1 fruit fly cellular context compared by ENCODE assay signal in the genomic region with DNA sequence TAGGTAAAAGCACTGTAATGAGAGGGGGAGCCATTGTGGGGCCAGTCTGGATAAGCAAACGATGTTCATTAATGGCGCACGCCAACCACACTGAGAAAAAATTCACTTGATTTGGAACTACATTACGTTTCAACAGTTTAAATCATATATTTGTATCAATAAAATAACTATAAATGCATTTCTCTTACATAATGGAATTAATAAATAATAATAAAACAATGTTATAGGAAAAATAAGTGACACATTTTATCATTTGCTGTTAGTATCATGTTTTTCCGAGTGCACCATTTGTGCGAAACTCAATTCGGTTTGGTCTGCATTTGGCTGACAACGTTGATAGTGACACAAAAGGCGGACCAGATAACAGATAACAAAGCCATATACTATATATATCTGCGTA.
A peak's percentile ranks its signal among the peaks of the same experiment; 100 is the strongest.
TF ChIP-seq lines count a peak whose summit lies in the region.

No protein-coding gene starts in this region.

TF ChIP-seq in whole organism, embryonic, 481 proteins besides CTCF, POLR2A, EP300 and RAD21 (continued from another document):
- TF ChIP-seq Xbp1 (GFP tag; optimal IDR thresholded peaks at IDR 0.05; lab: Kevin White, UChicago) (no peak), grau (tag; optimal IDR thresholded peaks at IDR 0.05; lab: Kevin White, UChicago) (peak; percentile 61), tin (GFP tag; optimal IDR thresholded peaks at IDR 0.05; lab: Kevin White, UChicago) (no peak), PHDP (tag; optimal IDR thresholded peaks at IDR 0.05; lab: Kevin White, UChicago) (peak; percentile 54), CG3847 (GFP tag; IDR thresholded peaks at IDR 0.05; lab: Robert Waterston, UW) (0 out of 2 replicates have a peak, but pooled peaks have one; percentile 4), CG14014 (GFP tag; IDR thresholded peaks at IDR 0.05; lab: Robert Waterston, UW) (0 out of 2 replicates have a peak, but pooled peaks have one; percentile 33), trem (tag; optimal IDR thresholded peaks at IDR 0.05; lab: Kevin White, UChicago) (no peak), gem (tag; optimal IDR thresholded peaks at IDR 0.05; lab: Kevin White, UChicago) (peak; percentile 70), CG18262 (tag; optimal IDR thresholded peaks at IDR 0.05; lab: Kevin White, UChicago) (no peak), HmgZ (tag; optimal IDR thresholded peaks at IDR 0.05; lab: Kevin White, UChicago) (peak; percentile 0), Asciz (GFP tag; optimal IDR thresholded peaks at IDR 0.05; lab: Kevin White, UChicago) (no peak), CG2129 (GFP tag; IDR thresholded peaks at IDR 0.05; lab: Robert Waterston, UW; ENCODE audit: partially characterized antibody) (no peak), CG6689 (GFP tag; IDR thresholded peaks at IDR 0.05; lab: Robert Waterston, UW) (peak; percentile 40; the same call in 1 of the 2 replicates), hkb (optimal IDR thresholded peaks at IDR 0.05; lab: Kevin White, UChicago) (no peak), hkb (GFP tag; IDR thresholded peaks at IDR 0.05; lab: Robert Waterston, UW) (peak; percentile 44; the same call in 1 of the 2 replicates), YL-1 (GFP tag; optimal IDR thresholded peaks at IDR 0.05; lab: Kevin White, UChicago) (no peak), danr (GFP tag; IDR thresholded peaks at IDR 0.05; lab: Robert Waterston, UW) (no peak), Hand (GFP tag; optimal IDR thresholded peaks at IDR 0.05; lab: Kevin White, UChicago) (peak; percentile 33), Ets65A (GFP tag; lab: Kevin White, UChicago) (peak; percentile 65), CG6175 (GFP tag; IDR thresholded peaks at IDR 0.05; lab: Robert Waterston, UW) (no peak), vvl (GFP tag; IDR thresholded peaks at IDR 0.05; lab: Robert Waterston, UW) (no peak), sens (GFP tag; lab: Kevin White, UChicago) (peak; percentile 68), Nf-YC (tag; optimal IDR thresholded peaks at IDR 0.05; lab: Kevin White, UChicago) (no peak), CG8924 (tag; optimal IDR thresholded peaks at IDR 0.05; lab: Kevin White, UChicago) (peak; percentile 32), tll (GFP tag; optimal IDR thresholded peaks at IDR 0.05; lab: Kevin White, UChicago) (no peak), Sox102F (GFP tag; optimal IDR thresholded peaks at IDR 0.05; lab: Kevin White, UChicago) (peak; percentile 55), CG10209 (GFP tag; optimal IDR thresholded peaks at IDR 0.05; lab: Kevin White, UChicago) (peak; percentile 7), Drgx (GFP tag; IDR thresholded peaks at IDR 0.05; lab: Robert Waterston, UW) (peak; percentile 75), CG2875 (GFP tag; optimal IDR thresholded peaks at IDR 0.05; lab: Kevin White, UChicago) (no peak), CG9817 (tag; optimal IDR thresholded peaks at IDR 0.05; lab: Kevin White, UChicago) (peak; percentile 16), CG13424 (tag; optimal IDR thresholded peaks at IDR 0.05; lab: Kevin White, UChicago) (peak; percentile 46), lab (GFP tag; optimal IDR thresholded peaks at IDR 0.05; lab: Kevin White, UChicago) (peak; percentile 69), CG15011 (GFP tag; optimal IDR thresholded peaks at IDR 0.05; lab: Kevin White, UChicago) (peak; percentile 26), CG10543 (GFP tag; optimal IDR thresholded peaks at IDR 0.05; lab: Kevin White, UChicago) (no peak), Hr51 (GFP tag; optimal IDR thresholded peaks at IDR 0.05; lab: Kevin White, UChicago) (peak in 1 of 2 experiments; percentile 67), CG12659 (GFP tag; optimal IDR thresholded peaks at IDR 0.05; lab: Kevin White, UChicago) (peak; percentile 13), CG34422 (GFP tag; IDR thresholded peaks at IDR 0.05; lab: Robert Waterston, UW) (0 out of 3 replicates have a peak, but pooled peaks have one; percentile 40), org-1 (GFP tag; optimal IDR thresholded peaks at IDR 0.05; lab: Kevin White, UChicago) (peak; percentile 20), scrt (GFP tag; optimal IDR thresholded peaks at IDR 0.05; lab: Kevin White, UChicago) (peak; percentile 5), CG31224 (GFP tag; IDR thresholded peaks at IDR 0.05; lab: Robert Waterston, UW) (peak; percentile 19; the same call in 1 of the 2 replicates), esg (GFP tag; conservative IDR thresholded peaks at IDR 0.05; lab: Robert Waterston, UW) (peak; percentile 40), mirr (GFP tag; optimal IDR thresholded peaks at IDR 0.05; lab: Kevin White, UChicago) (peak; percentile 3), bcd (GFP tag; optimal IDR thresholded peaks at IDR 0.05; lab: Kevin White, UChicago) (peak; percentile 18), CG3726 (GFP tag; IDR thresholded peaks at IDR 0.05; lab: Robert Waterston, UW) (no peak), CG30403 (GFP tag; optimal IDR thresholded peaks at IDR 0.05; lab: Kevin White, UChicago) (peak; percentile 23), CG3281 (GFP tag; optimal IDR thresholded peaks at IDR 0.05; lab: Kevin White, UChicago) (peak; percentile 42), CG6683 (GFP tag; optimal IDR thresholded peaks at IDR 0.05; lab: Kevin White, UChicago) (peak; percentile 1), Blimp-1 (GFP tag; optimal IDR thresholded peaks at IDR 0.05; lab: Kevin White, UChicago) (peak; percentile 1), ap (GFP tag; IDR thresholded peaks at IDR 0.05; lab: Robert Waterston, UW) (no peak), CG17359 (tag; optimal IDR thresholded peaks at IDR 0.05; lab: Kevin White, UChicago) (peak; percentile 20), odd (GFP tag; optimal IDR thresholded peaks at IDR 0.05; lab: Kevin White, UChicago) (peak; percentile 15), CG9797 (GFP tag; optimal IDR thresholded peaks at IDR 0.05; lab: Kevin White, UChicago) (no peak), CG2712 (tag; optimal IDR thresholded peaks at IDR 0.05; lab: Kevin White, UChicago) (peak; percentile 25), D (optimal IDR thresholded peaks at IDR 0.05; lab: Kevin White, UChicago) (no peak), D (GFP tag; optimal IDR thresholded peaks at IDR 0.05; lab: Kevin White, UChicago) (no peak), cwo (GFP tag; optimal IDR thresholded peaks at IDR 0.05; lab: Kevin White, UChicago) (peak; percentile 40), caup (GFP tag; optimal IDR thresholded peaks at IDR 0.05; lab: Kevin White, UChicago; ENCODE audit: severe bottlenecking) (peak; percentile 16)
TF ChIP-seq in whole organism, embryonic: peak in this region for 83.
